Fruit fly (Drosophila melanogaster): ENCODE results near the gene Osi20.

The Osi20 gene

dm6 chr3R:6315078-6315477 is 24.8 kb upstream of the Osi20 start:
- TF ChIP-seq h (optimal IDR thresholded peaks at IDR 0.05) (no peak), psq (optimal IDR thresholded peaks at IDR 0.05) (no peak), ttk (optimal IDR thresholded peaks at IDR 0.05) (no peak), insv (optimal IDR thresholded peaks at IDR 0.05) (no peak), Sin3A (optimal IDR thresholded peaks at IDR 0.05) (no peak), Myc (optimal IDR thresholded peaks at IDR 0.05) (no peak)

dm6 chr3R:6329774-6330298 is 10.1 kb upstream of the Osi20 start, which contains the start of gene Osi18:
TSS of gene Osi18 (plus strand) at chr3R:6330248.
- no peak for TF ChIP-seq Myc (optimal IDR thresholded peaks at IDR 0.05)
- TF ChIP-seq psq (optimal IDR thresholded peaks at IDR 0.05): no peak
- TF ChIP-seq insv (optimal IDR thresholded peaks at IDR 0.05): no peak
- TF ChIP-seq ttk (optimal IDR thresholded peaks at IDR 0.05): no peak
- no peak for TF ChIP-seq Sin3A (optimal IDR thresholded peaks at IDR 0.05)
- no peak for TF ChIP-seq h (optimal IDR thresholded peaks at IDR 0.05)

- TF ChIP-seq psq (optimal IDR thresholded peaks at IDR 0.05): no peak
- TF ChIP-seq Sin3A (optimal IDR thresholded peaks at IDR 0.05): no peak
- no peak for TF ChIP-seq Myc (optimal IDR thresholded peaks at IDR 0.05)
Observed at dm6 chr3R:6334906-6335433, 4.9 kb upstream of the Osi20 start, which contains the start of gene Osi19. TSS of gene Osi19 (plus strand) at chr3R:6335362.

- no peak for TF ChIP-seq Sin3A (optimal IDR thresholded peaks at IDR 0.05)
- no peak for TF ChIP-seq psq (optimal IDR thresholded peaks at IDR 0.05)
- no peak for TF ChIP-seq h (optimal IDR thresholded peaks at IDR 0.05)
- TF ChIP-seq insv (optimal IDR thresholded peaks at IDR 0.05): no peak
- TF ChIP-seq Myc (optimal IDR thresholded peaks at IDR 0.05): no peak
- no peak for TF ChIP-seq ttk (optimal IDR thresholded peaks at IDR 0.05)
Observed at dm6 chr3R:6337397-6337796, 2.5 kb upstream of the Osi20 start.

- TF ChIP-seq insv (optimal IDR thresholded peaks at IDR 0.05): no peak
- no peak for TF ChIP-seq Myc (optimal IDR thresholded peaks at IDR 0.05)
Observed at dm6 chr3R:6341668-6342067, 1.8 kb downstream of the Osi20 start, which contains the start of gene CG17917. TSS of gene CG17917 (plus strand) at chr3R:6341968.

dm6 chr3R:6342702-6343101 is 2.8 kb downstream of the Osi20 start, which contains the start of gene CG10298:
TSS of gene CG10298 (plus strand) at chr3R:6343002.
- TF ChIP-seq ttk (optimal IDR thresholded peaks at IDR 0.05) (no peak), insv (optimal IDR thresholded peaks at IDR 0.05) (no peak), Sin3A (optimal IDR thresholded peaks at IDR 0.05) (no peak), h (optimal IDR thresholded peaks at IDR 0.05) (no peak), Myc (optimal IDR thresholded peaks at IDR 0.05) (no peak), psq (optimal IDR thresholded peaks at IDR 0.05) (no peak)

dm6 chr3R:6343396-6344239 is 3.7 kb downstream of the Osi20 start, which contains the start of gene CG17919:
TSS of gene CG17919 (plus strand) at chr3R:6344029.
- TF ChIP-seq h (optimal IDR thresholded peaks at IDR 0.05) (no peak), ttk (optimal IDR thresholded peaks at IDR 0.05) (no peak), psq (optimal IDR thresholded peaks at IDR 0.05) (no peak), Sin3A (optimal IDR thresholded peaks at IDR 0.05) (no peak), Myc (optimal IDR thresholded peaks at IDR 0.05) (no peak), insv (optimal IDR thresholded peaks at IDR 0.05) (no peak)

- TF ChIP-seq Myc (optimal IDR thresholded peaks at IDR 0.05) (no peak), psq (optimal IDR thresholded peaks at IDR 0.05) (no peak), h (optimal IDR thresholded peaks at IDR 0.05) (no peak), insv (optimal IDR thresholded peaks at IDR 0.05) (no peak), ttk (optimal IDR thresholded peaks at IDR 0.05) (no peak), Sin3A (optimal IDR thresholded peaks at IDR 0.05) (no peak)
Observed at dm6 chr3R:6345814-6346213, 5.9 kb downstream of the Osi20 start, which contains the start of the genes SmD2 and CG18048. TSS of gene SmD2 (minus strand) at chr3R:6345911. TSS of gene CG18048 (plus strand) at chr3R:6346111.

- TF ChIP-seq Myc (optimal IDR thresholded peaks at IDR 0.05): no peak
- TF ChIP-seq Sin3A (optimal IDR thresholded peaks at IDR 0.05): no peak
- TF ChIP-seq h (optimal IDR thresholded peaks at IDR 0.05): no peak
- TF ChIP-seq insv (optimal IDR thresholded peaks at IDR 0.05): no peak
- no peak for TF ChIP-seq ttk (optimal IDR thresholded peaks at IDR 0.05)
- no peak for TF ChIP-seq psq (optimal IDR thresholded peaks at IDR 0.05)
Observed at dm6 chr3R:6348943-6349342, 9.0 kb downstream of the Osi20 start, which contains the start of gene Hr83. TSS of gene Hr83 (plus strand) at chr3R:6349243.

- no peak for TF ChIP-seq ttk (optimal IDR thresholded peaks at IDR 0.05)
- TF ChIP-seq h (optimal IDR thresholded peaks at IDR 0.05): no peak
- no peak for TF ChIP-seq insv (optimal IDR thresholded peaks at IDR 0.05)
- no peak for TF ChIP-seq psq (optimal IDR thresholded peaks at IDR 0.05)
- no peak for TF ChIP-seq Myc (optimal IDR thresholded peaks at IDR 0.05)
- no peak for TF ChIP-seq Sin3A (optimal IDR thresholded peaks at IDR 0.05)
Observed at dm6 chr3R:6350755-6351154, 10.9 kb downstream of the Osi20 start, which contains the start of gene Pak. TSS of gene Pak (plus strand) at chr3R:6350896.

dm6 chr3R:6351181-6351580 is 11.3 kb downstream of the Osi20 start:
- TF ChIP-seq insv (optimal IDR thresholded peaks at IDR 0.05): no peak
- no peak for TF ChIP-seq Sin3A (optimal IDR thresholded peaks at IDR 0.05)
- TF ChIP-seq psq (optimal IDR thresholded peaks at IDR 0.05): no peak
- TF ChIP-seq h (optimal IDR thresholded peaks at IDR 0.05): no peak
- TF ChIP-seq Myc (optimal IDR thresholded peaks at IDR 0.05): no peak
- no peak for TF ChIP-seq ttk (optimal IDR thresholded peaks at IDR 0.05)
